Fruit fly (Drosophila melanogaster) whole organism, embryonic: ENCODE results near the gene CG10560.

ENCODE experiments used
- Atf3 ChIP-seq: fragments of 200-800 bp; sonication (Bioruptor generic); optimal IDR thresholded peaks from 3 replicates; lab custom pipeline; 2016; ENCODE audit warnings: missing biosample characterization, missing genetic modification characterization
- BEAF-32 ChIP-seq: fragments of 200-800 bp; sonication (Bioruptor generic); optimal IDR thresholded peaks from 3 replicates; lab custom pipeline; 2017; ENCODE audit warnings: missing biosample characterization, missing genetic modification characterization, mild to moderate bottlenecking, moderate library complexity, missing genetic modification reagents
- CG10321 ChIP-seq: fragments of 200-800 bp; sonication (Bioruptor generic); IDR thresholded peaks from 2 replicates; pipeline ENCODE4 v1.3.6; 2022; ENCODE audit warnings: missing biosample characterization, missing genetic modification characterization
- CG10366 ChIP-seq: fragments of 200-800 bp; sonication (Bioruptor generic); IDR thresholded peaks from 2 replicates; pipeline ENCODE4 v1.3.6; 2022; ENCODE audit warnings: missing biosample characterization, missing genetic modification characterization
- CG10462 ChIP-seq: fragments of 200-800 bp; sonication (Bioruptor generic); optimal IDR thresholded peaks from 2 replicates; lab custom pipeline; 2016; ENCODE audit warnings: missing biosample characterization, missing genetic modification characterization
- CG10959 ChIP-seq: fragments of 200-800 bp; sonication (Bioruptor generic); IDR thresholded peaks from 2 replicates; pipeline ENCODE4 v1.3.6; 2022; ENCODE audit warnings: missing biosample characterization, missing genetic modification characterization
- CG10979 ChIP-seq: fragments of 200-800 bp; sonication (Bioruptor generic); optimal IDR thresholded peaks from 2 replicates; lab custom pipeline; 2018; ENCODE audit warnings: missing biosample characterization, mild to moderate bottlenecking, missing genetic modification characterization, moderate library complexity
- CG12155 ChIP-seq: fragments of 200-800 bp; sonication (Bioruptor generic); optimal IDR thresholded peaks from 3 replicates; lab custom pipeline; 2016; ENCODE audit warnings: missing biosample characterization, missing genetic modification characterization
- CG13287 ChIP-seq: fragments of 200-800 bp; sonication (Bioruptor generic); IDR thresholded peaks from 2 replicates; pipeline ENCODE4 v1.3.6; 2022; ENCODE audit warnings: missing biosample characterization, missing genetic modification characterization; ENCODE audit not compliant: partially characterized antibody
- CG14860 ChIP-seq: fragments of 200-800 bp; sonication (Bioruptor generic); IDR thresholded peaks from 3 replicates; pipeline ENCODE4 v1.3.6; 2022; ENCODE audit warnings: missing biosample characterization, missing genetic modification characterization; ENCODE audit not compliant: partially characterized antibody
- CG15073 ChIP-seq: fragments of 200-800 bp; sonication (Bioruptor generic); optimal IDR thresholded peaks from 2 replicates; lab custom pipeline; 2016; ENCODE audit warnings: missing biosample characterization, missing genetic modification characterization
- CG17328 ChIP-seq: fragments of 200-800 bp; sonication (Bioruptor generic); IDR thresholded peaks from 2 replicates; pipeline ENCODE4 v1.3.6; 2022; ENCODE audit warnings: missing biosample characterization, missing genetic modification characterization
- CG18599 ChIP-seq: fragments of 200-800 bp; sonication (Bioruptor generic); optimal IDR thresholded peaks from 3 replicates; lab custom pipeline; 2017; ENCODE audit warnings: missing biosample characterization, missing genetic modification characterization, mild to moderate bottlenecking, moderate library complexity, missing genetic modification reagents
- CG30020 ChIP-seq: fragments of 200-800 bp; optimal IDR thresholded peaks from 2 replicates; lab custom pipeline; 2019; ENCODE audit warnings: missing biosample characterization, mild to moderate bottlenecking, missing genetic modification characterization, moderate library complexity
- CG3065 ChIP-seq: fragments of 200-800 bp; sonication (Bioruptor generic); optimal IDR thresholded peaks from 2 replicates; lab custom pipeline; 2016; ENCODE audit warnings: missing biosample characterization, missing genetic modification characterization
- CG6689 ChIP-seq: fragments of 200-800 bp; sonication (Bioruptor generic); IDR thresholded peaks from 2 replicates; pipeline ENCODE4 v1.3.6; 2022; ENCODE audit warnings: missing biosample characterization, missing genetic modification characterization
- CG6791 ChIP-seq: fragments of 200-800 bp; sonication (Bioruptor generic); IDR thresholded peaks from 3 replicates; pipeline ENCODE4 v1.3.6; 2022; ENCODE audit warnings: missing biosample characterization, missing genetic modification characterization; ENCODE audit not compliant: partially characterized antibody
- CG6813 ChIP-seq: fragments of 200-800 bp; sonication (Bioruptor generic); optimal IDR thresholded peaks from 2 replicates; lab custom pipeline; 2017; ENCODE audit warnings: missing biosample characterization, missing genetic modification characterization, mild to moderate bottlenecking, moderate library complexity, missing genetic modification reagents
- CG7271 ChIP-seq: fragments of 200-800 bp; sonication (Bioruptor generic); optimal IDR thresholded peaks from 2 replicates; lab custom pipeline; 2018; ENCODE audit warnings: missing biosample characterization, mild to moderate bottlenecking, missing genetic modification characterization, moderate library complexity
- CG9215 ChIP-seq: fragments of 200-800 bp; sonication (Bioruptor generic); IDR thresholded peaks from 2 replicates; pipeline ENCODE4 v1.3.6; 2022; ENCODE audit warnings: missing biosample characterization, missing genetic modification characterization
- Deaf1 ChIP-seq: fragments of 200-800 bp; optimal IDR thresholded peaks from 3 replicates; lab custom pipeline; 2019; ENCODE audit warnings: missing biosample characterization, mild to moderate bottlenecking, missing genetic modification characterization, moderate library complexity
- Dek ChIP-seq: fragments of 200-800 bp; sonication (Bioruptor generic); optimal IDR thresholded peaks from 3 replicates; lab custom pipeline; 2019; ENCODE audit warnings: missing biosample characterization, mild to moderate bottlenecking, missing genetic modification characterization, moderate library complexity
- Dp ChIP-seq: fragments of 200-800 bp; sonication (Bioruptor generic); optimal IDR thresholded peaks from 2 replicates; lab custom pipeline; 2018; ENCODE audit warnings: missing biosample characterization, mild to moderate bottlenecking, missing genetic modification characterization, moderate library complexity
- Fer1 ChIP-seq: fragments of 200-800 bp; sonication (Bioruptor generic); optimal IDR thresholded peaks from 2 replicates; lab custom pipeline; 2017; ENCODE audit warnings: missing biosample characterization, mild to moderate bottlenecking, missing genetic modification characterization
- HLHmδ ChIP-seq: fragments of 200-800 bp; sonication (Bioruptor generic); optimal IDR thresholded peaks from 2 replicates; lab custom pipeline; 2018; ENCODE audit warnings: missing biosample characterization, mild to moderate bottlenecking, missing genetic modification characterization, moderate library complexity
- Hr3 ChIP-seq: fragments of 200-800 bp; sonication (Bioruptor generic); optimal IDR thresholded peaks from 3 replicates; lab custom pipeline; 2016; ENCODE audit warnings: missing biosample characterization, missing genetic modification characterization
- MESR4 ChIP-seq: fragments of 200-800 bp; sonication (Bioruptor generic); optimal IDR thresholded peaks from 2 replicates; lab custom pipeline; 2018; ENCODE audit warnings: missing biosample characterization, mild to moderate bottlenecking, missing genetic modification characterization, moderate library complexity
- Oli ChIP-seq: fragments of 200-800 bp; sonication (Bioruptor generic); optimal IDR thresholded peaks from 2 replicates; lab custom pipeline; 2018; ENCODE audit warnings: missing biosample characterization, mild to moderate bottlenecking, missing genetic modification characterization, moderate library complexity
- Pdp1 ChIP-seq, 2 experiments: fragments of 200-800 bp; sonication (Bioruptor generic); optimal IDR thresholded peaks; 3 replicates each; lab custom pipeline; 2016; ENCODE audit warnings: missing biosample characterization in 2 of 2, missing genetic modification characterization in 2 of 2, mild to moderate bottlenecking in 1 of 2, moderate library complexity in 1 of 2
- Side ChIP-seq: fragments of 200-800 bp; sonication (Bioruptor generic); optimal IDR thresholded peaks from 2 replicates; lab custom pipeline; 2016; ENCODE audit warnings: missing biosample characterization, missing genetic modification characterization
- YL-1 ChIP-seq: fragments of 200-800 bp; sonication (Bioruptor generic); optimal IDR thresholded peaks from 3 replicates; lab custom pipeline; 2017; ENCODE audit warnings: missing biosample characterization, mild to moderate bottlenecking, missing genetic modification characterization
- ac ChIP-seq: fragments of 200-800 bp; sonication (Bioruptor generic); optimal IDR thresholded peaks from 3 replicates; lab custom pipeline; 2017; ENCODE audit warnings: missing biosample characterization, mild to moderate bottlenecking, missing genetic modification characterization
- cato ChIP-seq: fragments of 200-800 bp; sonication (Bioruptor generic); optimal IDR thresholded peaks from 2 replicates; lab custom pipeline; 2016; ENCODE audit warnings: missing biosample characterization, missing genetic modification characterization, borderline replicate concordance
- dimm ChIP-seq: fragments of 200-800 bp; sonication (Bioruptor generic); IDR thresholded peaks from 2 replicates; pipeline ENCODE4 v1.3.6; 2022; ENCODE audit warnings: missing biosample characterization, missing genetic modification characterization
- fd102C ChIP-seq: fragments of 200-800 bp; sonication (Bioruptor generic); optimal IDR thresholded peaks from 2 replicates; lab custom pipeline; 2018; ENCODE audit warnings: missing biosample characterization, mild to moderate bottlenecking, missing genetic modification characterization, moderate library complexity
- ftz-f1 ChIP-seq: fragments of 200-800 bp; sonication (Bioruptor generic); optimal IDR thresholded peaks from 2 replicates; lab custom pipeline; 2016; ENCODE audit warnings: missing biosample characterization, missing genetic modification characterization
- grau ChIP-seq: fragments of 200-800 bp; optimal IDR thresholded peaks from 3 replicates; lab custom pipeline; 2019; ENCODE audit warnings: missing biosample characterization, mild to moderate bottlenecking, missing genetic modification characterization, moderate library complexity
- ham ChIP-seq: fragments of 200-800 bp; sonication (Bioruptor generic); IDR thresholded peaks from 2 replicates; pipeline ENCODE4 v1.3.6; 2022; ENCODE audit warnings: missing biosample characterization, missing genetic modification characterization
- her ChIP-seq: fragments of 200-800 bp; sonication (Bioruptor generic); optimal IDR thresholded peaks from 2 replicates; lab custom pipeline; 2016; ENCODE audit warnings: missing biosample characterization, missing genetic modification characterization
- jing ChIP-seq: fragments of 200-800 bp; sonication (Bioruptor generic); optimal IDR thresholded peaks from 2 replicates; lab custom pipeline; 2018; ENCODE audit warnings: missing biosample characterization, mild to moderate bottlenecking, missing genetic modification characterization
- lmd ChIP-seq: fragments of 200-800 bp; sonication (Bioruptor generic); IDR thresholded peaks from 2 replicates; pipeline ENCODE4 v1.3.6; 2022; ENCODE audit warnings: missing biosample characterization, missing genetic modification characterization
- nerfin-2 ChIP-seq: fragments of 200-800 bp; sonication (Bioruptor generic); IDR thresholded peaks from 2 replicates; pipeline ENCODE4 v1.3.6; 2022; ENCODE audit warnings: missing biosample characterization, missing genetic modification characterization; ENCODE audit not compliant: partially characterized antibody
- onecut ChIP-seq: fragments of 200-800 bp; sonication (Bioruptor generic); IDR thresholded peaks from 2 replicates; pipeline ENCODE4 v1.3.6; 2022; ENCODE audit warnings: missing biosample characterization, missing genetic modification characterization
- pita ChIP-seq: fragments of 200-800 bp; sonication (Bioruptor generic); optimal IDR thresholded peaks from 2 replicates; lab custom pipeline; 2017; ENCODE audit warnings: missing biosample characterization, mild to moderate bottlenecking, missing genetic modification characterization
- ranshi ChIP-seq: fragments of 200-800 bp; sonication (Bioruptor generic); IDR thresholded peaks from 2 replicates; pipeline ENCODE4 v1.3.6; 2022; ENCODE audit warnings: missing biosample characterization, missing genetic modification characterization
- sqz ChIP-seq: fragments of 200-800 bp; sonication (Bioruptor generic); optimal IDR thresholded peaks from 3 replicates; lab custom pipeline; 2018; ENCODE audit warnings: missing biosample characterization, mild to moderate bottlenecking, missing genetic modification characterization
- tio ChIP-seq: fragments of 200-800 bp; sonication (Bioruptor generic); optimal IDR thresholded peaks from 2 replicates; lab custom pipeline; 2017; ENCODE audit warnings: missing biosample characterization, missing genetic modification characterization, inconsistent platforms
- tna ChIP-seq: fragments of 200-800 bp; sonication (Bioruptor generic); IDR thresholded peaks from 2 replicates; pipeline ENCODE4 v1.3.6; 2022; ENCODE audit warnings: missing biosample characterization, missing genetic modification characterization; ENCODE audit not compliant: partially characterized antibody
- trem ChIP-seq: fragments of 200-800 bp; optimal IDR thresholded peaks from 3 replicates; lab custom pipeline; 2019; ENCODE audit warnings: missing biosample characterization, mild to moderate bottlenecking, missing genetic modification characterization, moderate library complexity
- vfl ChIP-seq: fragments of 200-800 bp; sonication (Bioruptor generic); optimal IDR thresholded peaks from 2 replicates; lab custom pipeline; 2016; ENCODE audit warnings: missing biosample characterization, missing genetic modification characterization

CG10560 gene

dm6 chr3R:25339952-25340351 lies 20.1 kb upstream of the CG10560 start, which contains the start of gene rha:
TSS of gene rha (plus strand) at chr3R:25340252.
- no peak for TF ChIP-seq CG10979 (tag; lab: Kevin White, UChicago)
- no peak for TF ChIP-seq CG14860 (GFP tag; lab: Robert Waterston, UW)
- no peak for TF ChIP-seq Dek (tag; lab: Kevin White, UChicago)
- TF ChIP-seq Deaf1 (tag; lab: Kevin White, UChicago) = no peak
- no peak for TF ChIP-seq lmd (GFP tag; lab: Robert Waterston, UW)
- TF ChIP-seq YL-1 = no peak
- TF ChIP-seq Atf3 (GFP tag; lab: Kevin White, UChicago) = no peak
- no peak for TF ChIP-seq Pdp1 (GFP tag; optimal IDR thresholded peaks at IDR 0.05; lab: Kevin White, UChicago)
- TF ChIP-seq Oli = no peak
- no peak for TF ChIP-seq tna (GFP tag; lab: Robert Waterston, UW)
- no peak for TF ChIP-seq ftz-f1 (GFP tag; lab: Kevin White, UChicago)
- TF ChIP-seq CG7271 (tag; lab: Kevin White, UChicago) = no peak

DNA sequence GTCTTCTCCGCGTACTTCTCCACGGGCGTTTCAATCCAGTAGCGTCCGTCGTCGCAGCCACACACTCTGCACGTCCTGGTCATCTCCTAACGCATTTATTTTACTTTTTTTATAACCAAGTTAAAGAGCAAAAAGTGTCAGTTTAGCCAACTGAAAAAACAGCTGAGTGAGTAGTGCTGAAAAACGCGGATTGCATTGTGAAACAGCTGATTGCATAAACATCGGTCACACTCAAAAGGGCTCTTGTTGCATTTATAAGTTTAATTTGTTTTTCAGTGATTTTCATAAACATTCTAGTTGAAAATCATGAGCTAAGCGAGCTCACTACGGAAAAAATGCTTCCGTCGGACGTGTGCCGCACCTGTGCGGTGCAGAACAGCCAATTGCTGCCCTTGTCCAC lies 15.2 kb upstream of the CG10560 start, which contains the start of the genes CG10669 and CG11902:
TSS of gene CG10669 (minus strand) at position 179 of the 400 bp plus-strand sequence.
TSS of gene CG11902 (plus strand) at position 193 of the 400 bp plus-strand sequence.
- TF ChIP-seq CG30020 (no peak), fd102C (no peak), CG6813 (no peak), nerfin-2 (GFP tag; lab: Robert Waterston, UW) (no peak), CG17328 (GFP tag; lab: Robert Waterston, UW) (no peak), CG6689 (GFP tag; lab: Robert Waterston, UW) (no peak), CG6791 (GFP tag; lab: Robert Waterston, UW) (0 out of 3 replicates have a peak, but pooled peaks have one; percentile 23), onecut (GFP tag; lab: Robert Waterston, UW) (no peak), Hr3 (GFP tag; lab: Kevin White, UChicago) (no peak), CG10462 (GFP tag; lab: Kevin White, UChicago) (no peak), jing (GFP tag; lab: Kevin White, UChicago) (no peak), CG10959 (GFP tag; lab: Robert Waterston, UW) (no peak), CG15073 (GFP tag; lab: Kevin White, UChicago) (no peak), CG9215 (GFP tag; lab: Robert Waterston, UW) (no peak), CG12155 (GFP tag; lab: Kevin White, UChicago) (no peak), her (GFP tag; lab: Kevin White, UChicago) (no peak), pita (GFP tag; lab: Kevin White, UChicago) (no peak), sqz (GFP tag; lab: Kevin White, UChicago) (no peak), ac (GFP tag; lab: Kevin White, UChicago) (no peak), trem (tag; lab: Kevin White, UChicago) (no peak), Side (no peak), MESR4 (peak; percentile 39), BEAF-32 (GFP tag; lab: Kevin White, UChicago) (peak; percentile 11), Dp (GFP tag; lab: Kevin White, UChicago) (peak; percentile 3), Fer1 (no peak), vfl (GFP tag; lab: Kevin White, UChicago) (no peak), HLHmδ (GFP tag; lab: Kevin White, UChicago) (no peak), CG13287 (peak; percentile 26; the same call in 1 of the 2 replicates), CG10321 (no peak), tio (no peak), grau (tag; lab: Kevin White, UChicago) (no peak), ranshi (GFP tag; lab: Robert Waterston, UW) (no peak), dimm (GFP tag; lab: Robert Waterston, UW) (no peak), CG18599 (GFP tag; lab: Kevin White, UChicago) (no peak), ham (no peak), CG3065 (GFP tag; lab: Kevin White, UChicago) (no peak), cato (GFP tag; lab: Kevin White, UChicago) (no peak), CG10366 (no peak)
